Fruit fly (Drosophila melanogaster): ENCODE results near the gene unc79.

DNA sequence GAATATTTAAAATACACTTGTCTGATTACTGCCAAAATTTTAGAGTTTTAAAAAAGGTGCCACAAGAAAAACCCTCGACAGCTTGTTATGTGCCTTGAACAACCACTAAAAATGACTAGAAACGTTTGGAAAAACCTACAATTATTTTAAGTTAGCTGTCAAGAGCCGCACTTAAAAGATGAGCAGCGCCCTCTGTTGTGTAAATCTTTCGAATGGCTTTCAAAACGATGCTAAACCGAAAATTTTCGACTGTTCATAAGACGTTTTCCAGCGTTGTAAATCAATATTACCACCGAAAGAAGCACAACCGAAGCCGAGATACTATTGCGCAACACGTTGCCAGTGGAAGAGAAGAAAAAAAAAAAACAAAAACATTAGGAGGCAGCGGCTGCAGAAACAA, 25.2 kb upstream of the unc79 start:
- no peak for TF ChIP-seq Hr4 (GFP tag; optimal IDR thresholded peaks at IDR 0.05)
- no peak for TF ChIP-seq CG11294 (GFP tag; IDR thresholded peaks at IDR 0.05)
- TF ChIP-seq OdsH (GFP tag; optimal IDR thresholded peaks at IDR 0.05): no peak
- no peak for TF ChIP-seq Hr38 (GFP tag; optimal IDR thresholded peaks at IDR 0.05)
- no peak for TF ChIP-seq CG15336 (GFP tag; IDR thresholded peaks at IDR 0.05)
- no peak for TF ChIP-seq CG6808 (GFP tag; optimal IDR thresholded peaks at IDR 0.05)
- no peak for TF ChIP-seq CG16779 (tag; optimal IDR thresholded peaks at IDR 0.05)
- no peak for TF ChIP-seq CG1621 (tag; optimal IDR thresholded peaks at IDR 0.05)
- no peak for TF ChIP-seq Hr39 (GFP tag; optimal IDR thresholded peaks at IDR 0.05)
- no peak for TF ChIP-seq Ets21C (GFP tag; optimal IDR thresholded peaks at IDR 0.05)
- no peak for TF ChIP-seq fd85E (GFP tag; optimal IDR thresholded peaks at IDR 0.05)

Data from whole organism, prepupa.